Fruit fly (Drosophila melanogaster): Measurements from ENCODE around the gene CG32371.

DNA sequence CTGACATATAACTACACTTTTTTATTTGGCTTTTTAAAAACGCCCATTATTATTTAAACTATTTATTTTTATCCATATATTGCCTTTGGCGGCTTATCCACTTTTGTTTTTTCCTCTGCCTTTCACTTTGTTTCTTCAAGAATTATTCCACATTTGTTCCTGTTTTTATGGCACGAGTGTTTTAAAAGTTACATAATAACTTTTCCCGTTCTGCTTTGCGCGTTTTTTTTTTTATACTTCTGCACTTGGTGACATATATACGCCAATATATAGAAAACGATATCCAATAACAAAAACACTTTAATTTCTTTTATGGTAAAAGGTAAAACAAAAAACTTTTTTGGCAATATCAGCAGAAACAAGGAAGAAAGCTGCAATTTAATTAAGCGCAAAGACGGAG lies 6.5 kb upstream of the CG32371 start:
- TF ChIP-seq CTCF (optimal IDR thresholded peaks at IDR 0.05) = no peak
- no peak for TF ChIP-seq CG8478 (optimal IDR thresholded peaks at IDR 0.05)

All from S2 (cell line).